Worm (Caenorhabditis elegans) whole organism, L2 larva: ENCODE measurements around the gene lig-4.

Source experiments
- blmp-1 ChIP-seq: sonication (generic microtip); optimal IDR thresholded peaks from 2 replicates; lab custom pipeline; 2017; ENCODE audit warnings: missing genetic modification characterization, mild to moderate bottlenecking, missing compliant biosample characterization, antibody characterized with exemption, moderate library complexity; ENCODE audit not compliant: insufficient read depth
- elt-3 ChIP-seq: sonication (generic microtip); optimal IDR thresholded peaks from 2 replicates; lab custom pipeline; 2017; ENCODE audit warnings: missing biosample characterization, missing genetic modification characterization
- lin-11 ChIP-seq: fragments of 150-350 bp; sonication (generic microtip); optimal IDR thresholded peaks from 2 replicates; lab custom pipeline; 2014; ENCODE audit warnings: missing biosample characterization, missing genetic modification characterization, inconsistent platforms, mixed read lengths
- lsy-2 ChIP-seq, 2 experiments: fragments of 150-350 bp in 1 of 2; sonication (generic microtip) in 1 of 2; optimal IDR thresholded peaks; 2 replicates each; lab custom pipeline; 2014 to 2017; ENCODE audit warnings: missing biosample characterization in 2 of 2, missing genetic modification characterization in 2 of 2
- nhr-10 ChIP-seq: sonication (generic microtip); optimal IDR thresholded peaks from 2 replicates; lab custom pipeline; 2017; ENCODE audit warnings: missing biosample characterization, missing genetic modification characterization
- nhr-11 ChIP-seq: fragments of 150-350 bp; optimal IDR thresholded peaks from 2 replicates; lab custom pipeline; 2014; ENCODE audit warnings: missing biosample characterization, missing genetic modification characterization
- nhr-25 ChIP-seq: fragments of 150-350 bp; sonication (generic microtip); optimal IDR thresholded peaks from 3 replicates; lab custom pipeline; 2014; ENCODE audit warnings: missing biosample characterization, missing genetic modification characterization
- sem-4 ChIP-seq: fragments of 150-350 bp; optimal IDR thresholded peaks from 2 replicates; lab custom pipeline; 2014; ENCODE audit warnings: missing biosample characterization, missing genetic modification reagents, missing genetic modification characterization
- snpc-4 ChIP-seq: fragments of 150-350 bp; optimal IDR thresholded peaks from 2 replicates; lab custom pipeline; 2014; ENCODE audit warnings: missing biosample characterization, missing genetic modification characterization
- ztf-4 ChIP-seq: fragments of 150-350 bp; optimal IDR thresholded peaks from 2 replicates; lab custom pipeline; 2014; ENCODE audit warnings: missing biosample characterization, missing genetic modification characterization

ce11 chrIII:7545189-7545588 lies 23.9 kb downstream of the lig-4 start:
- TF ChIP-seq ztf-4: no peak
- TF ChIP-seq nhr-10: no peak
- TF ChIP-seq elt-3: no peak
- no peak for TF ChIP-seq sem-4 (tag; lab: Kevin White, UChicago)
- no peak for TF ChIP-seq lsy-2 (tag; optimal IDR thresholded peaks at IDR 0.05; lab: Kevin White, UChicago)
- TF ChIP-seq nhr-11 (tag; lab: Kevin White, UChicago): no peak
- no peak for TF ChIP-seq lin-11
- no peak for TF ChIP-seq snpc-4 (tag; lab: Kevin White, UChicago)
- no peak for TF ChIP-seq blmp-1
- TF ChIP-seq nhr-25: no peak
